Worm (Caenorhabditis elegans) whole organism, L3 larva: Measurements from ENCODE around the gene nbet-1.

ENCODE experiments used
- elt-1 ChIP-seq: fragments of 150-350 bp; optimal IDR thresholded peaks from 2 replicates; lab custom pipeline; 2014; ENCODE audit warnings: missing biosample characterization, missing genetic modification characterization
- fkh-10 ChIP-seq: sonication (generic microtip); optimal IDR thresholded peaks from 2 replicates; lab custom pipeline; 2017; ENCODE audit warnings: missing biosample characterization, missing genetic modification reagents, missing genetic modification characterization
- skn-1 ChIP-seq: fragments of 150-350 bp; optimal IDR thresholded peaks from 2 replicates; lab custom pipeline; 2014; ENCODE audit warnings: missing biosample characterization, missing genetic modification characterization
- unc-39 ChIP-seq: sonication (generic microtip); optimal IDR thresholded peaks from 4 replicates; lab custom pipeline; 2017; ENCODE audit warnings: missing biosample characterization, missing genetic modification characterization
- ztf-11 ChIP-seq: fragments of 150-350 bp; optimal IDR thresholded peaks from 2 replicates; lab custom pipeline; 2014; ENCODE audit warnings: missing biosample characterization, missing genetic modification characterization

- TF ChIP-seq skn-1 (tag; lab: Kevin White, UChicago) (no peak), unc-39 (tag; lab: Kevin White, UChicago) (no peak), ztf-11 (tag; lab: Kevin White, UChicago) (no peak), fkh-10 (GFP tag; lab: Kevin White, UChicago) (no peak), elt-1 (tag; lab: Kevin White, UChicago) (no peak)
Measured at ce11 chrIV:5173032-5173431, 36.3 kb upstream of the nbet-1 start, which contains the start of gene lam-1.
